Worm (Caenorhabditis elegans): Measurements from ENCODE around the gene F55G1.6.

F55G1.6 gene

DNA sequence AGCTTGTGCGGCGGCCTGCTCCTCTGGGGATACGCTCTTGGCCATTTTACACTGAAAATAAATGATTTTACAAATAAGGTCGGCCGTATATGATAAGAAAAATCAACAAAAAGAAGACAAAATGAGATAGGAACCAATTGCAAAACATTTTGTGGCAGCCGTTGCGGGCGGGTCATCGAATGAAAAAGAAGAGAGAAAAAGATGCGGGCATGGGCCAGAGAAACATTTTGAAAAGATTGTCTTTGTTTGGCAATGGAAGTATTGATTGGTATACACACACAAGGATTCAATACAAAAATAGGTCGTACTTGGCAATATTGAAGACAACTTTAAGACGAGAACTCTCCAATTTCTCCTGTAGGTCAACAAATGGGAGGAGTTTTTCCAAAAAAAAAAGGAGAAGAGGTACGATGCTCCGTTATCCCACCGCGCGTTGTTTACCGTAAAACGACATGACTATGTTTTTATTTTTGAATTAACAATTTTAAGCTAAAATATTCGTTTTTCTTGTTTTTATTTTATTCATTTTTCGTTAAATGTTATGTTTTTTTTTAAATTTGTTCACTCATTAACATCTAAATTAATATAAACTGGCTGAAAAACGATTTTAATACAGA is 39.4 kb downstream of the F55G1.6 start, which contains the start of the genes plc-4 and R05G6.4:
plc-4 (minus strand) TSS at position 51 of the 617 bp plus-strand sequence.
R05G6.4 (plus strand) TSS at position 617 of the 617 bp plus-strand sequence.
- TF ChIP-seq sma-3 (GFP tag; optimal IDR thresholded peaks at IDR 0.05) (no peak), ztf-4 (tag; optimal IDR thresholded peaks at IDR 0.05) (no peak), nhr-25 (tag; optimal IDR thresholded peaks at IDR 0.05) (peak; percentile 18), mab-5 (tag; optimal IDR thresholded peaks at IDR 0.05) (no peak), unc-55 (GFP tag; optimal IDR thresholded peaks at IDR 0.05) (peak; percentile 49), mbf-1 (tag; optimal IDR thresholded peaks at IDR 0.05) (no peak), ceh-16 (tag; optimal IDR thresholded peaks at IDR 0.05) (no peak), lsy-2 (tag; optimal IDR thresholded peaks at IDR 0.05) (peak in 1 of 2 experiments; percentile 55), nhr-129 (tag; optimal IDR thresholded peaks at IDR 0.05) (peak; percentile 65), lin-11 (tag; optimal IDR thresholded peaks at IDR 0.05) (no peak), gmeb-1 (tag; optimal IDR thresholded peaks at IDR 0.05) (peak; percentile 40), F13H6.1 (tag; optimal IDR thresholded peaks at IDR 0.05) (peak; percentile 11), unc-62 (GFP tag; optimal IDR thresholded peaks at IDR 0.05) (no peak), ztf-1 (GFP tag; conservative IDR thresholded peaks at IDR 0.05) (no peak), snpc-4 (tag; optimal IDR thresholded peaks at IDR 0.05) (no peak), R02D3.7 (tag; optimal IDR thresholded peaks at IDR 0.05) (peak; percentile 81), nhr-237 (tag; optimal IDR thresholded peaks at IDR 0.05) (no peak), nhr-12 (tag; optimal IDR thresholded peaks at IDR 0.05) (no peak), crh-2 (tag; optimal IDR thresholded peaks at IDR 0.05) (peak; percentile 39), sem-4 (tag; optimal IDR thresholded peaks at IDR 0.05) (no peak), elt-3 (tag; optimal IDR thresholded peaks at IDR 0.05) (no peak), nhr-77 (tag; optimal IDR thresholded peaks at IDR 0.05) (no peak), C34F6.9 (tag; optimal IDR thresholded peaks at IDR 0.05) (peak; percentile 61), nhr-21 (tag; optimal IDR thresholded peaks at IDR 0.05) (no peak), ZK546.5 (tag; optimal IDR thresholded peaks at IDR 0.05) (no peak)

DNA sequence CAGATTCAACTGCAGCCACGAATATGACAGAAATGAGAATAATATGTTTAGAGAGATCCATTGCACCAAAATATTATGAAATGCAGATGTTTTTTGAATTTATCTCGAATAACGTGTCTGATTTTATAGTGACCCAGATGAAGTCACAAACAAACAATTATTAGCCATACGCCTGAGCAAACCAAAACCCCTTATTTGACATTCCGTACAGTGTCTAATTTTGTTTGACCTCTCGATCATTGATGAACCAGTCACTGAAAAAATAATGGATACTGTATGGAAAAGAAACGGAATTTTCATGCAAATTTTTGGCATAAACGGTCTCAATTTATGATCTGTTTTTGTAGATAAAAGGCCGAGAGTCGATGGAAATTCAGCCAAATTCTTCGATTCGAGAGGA is 42.9 kb downstream of the F55G1.6 start, which contains the start of the genes R05G6.9 and R05G6.3:
R05G6.9 (minus strand) TSS at position 101 of the 400 bp plus-strand sequence.
R05G6.3 (plus strand) TSS at position 386 of the 400 bp plus-strand sequence.
- no peak for TF ChIP-seq unc-39 (tag; optimal IDR thresholded peaks at IDR 0.05)
- TF ChIP-seq lsy-2 (tag; optimal IDR thresholded peaks at IDR 0.05), result no peak

DNA sequence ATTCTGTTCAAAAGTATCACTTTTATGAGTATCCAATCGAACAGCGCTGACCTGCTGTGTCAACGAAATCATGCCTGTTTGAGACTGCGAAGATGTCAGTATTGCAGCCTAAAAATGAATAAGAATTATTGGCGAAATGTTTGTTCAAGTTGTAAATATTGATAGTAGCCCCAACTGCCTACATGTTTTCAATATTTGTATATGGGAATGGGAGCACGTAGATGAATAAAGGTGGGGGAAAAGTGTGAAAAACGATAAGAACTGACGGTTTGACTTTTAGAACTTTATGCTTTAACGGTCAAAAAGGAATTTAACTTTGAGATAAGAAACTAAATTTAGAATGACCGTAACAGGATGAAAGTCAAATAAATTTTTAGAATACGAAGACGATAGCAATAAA is 46.9 kb downstream of the F55G1.6 start:
- TF ChIP-seq blmp-1 (tag; optimal IDR thresholded peaks at IDR 0.05; ENCODE audit: insufficient read depth), result no peak
- no peak for TF ChIP-seq lin-39 (tag; optimal IDR thresholded peaks at IDR 0.05)
- TF ChIP-seq fos-1 (tag; optimal IDR thresholded peaks at IDR 0.05), result peak; percentile 58

DNA sequence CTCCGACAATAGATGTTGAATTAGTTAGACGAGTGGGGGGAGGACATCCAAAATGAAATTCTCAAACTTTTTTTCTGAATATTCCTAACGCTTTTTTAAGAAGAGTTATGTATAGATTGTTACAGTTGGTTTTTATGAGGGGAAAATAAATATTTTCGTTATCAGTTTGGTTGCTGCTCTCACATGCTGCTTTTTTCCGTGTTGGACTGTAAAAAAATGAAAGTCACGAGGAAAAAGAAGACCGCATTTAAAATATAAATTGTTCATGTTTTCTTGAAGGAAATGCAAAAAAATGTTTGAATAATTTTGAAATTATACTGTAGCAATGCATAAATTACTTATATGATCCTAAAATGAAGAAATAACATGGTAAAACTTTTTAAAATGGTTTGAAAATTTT is 47.5 kb downstream of the F55G1.6 start:
- peak; percentile 7 for TF ChIP-seq sma-9 (GFP tag; optimal IDR thresholded peaks at IDR 0.05)
- no peak for TF ChIP-seq sma-9 (tag; optimal IDR thresholded peaks at IDR 0.05)
- no peak for TF ChIP-seq alr-1 (tag; optimal IDR thresholded peaks at IDR 0.05)
- TF ChIP-seq unc-55 (GFP tag; optimal IDR thresholded peaks at IDR 0.05), result no peak
- TF ChIP-seq crh-2 (tag; optimal IDR thresholded peaks at IDR 0.05), result peak; percentile 6

DNA sequence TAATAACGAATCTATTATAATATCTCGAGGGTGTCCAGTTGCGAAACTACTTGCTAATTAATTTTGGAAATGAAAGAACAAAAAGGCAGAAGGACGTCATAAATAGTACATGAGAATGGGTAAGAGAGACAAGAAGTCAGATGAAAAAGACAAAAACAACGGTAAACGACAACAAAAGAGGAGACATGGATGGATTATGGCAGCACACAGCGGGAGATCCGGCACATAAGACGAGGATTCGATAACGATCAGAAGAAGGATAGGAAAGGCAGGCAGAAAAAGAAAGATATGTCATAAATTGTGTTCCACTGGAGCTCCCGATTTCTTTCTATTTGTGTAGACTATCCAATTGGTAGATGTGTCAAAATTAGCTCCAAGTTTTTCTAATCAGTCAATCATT is 48.3 kb downstream of the F55G1.6 start:
- no peak for TF ChIP-seq aly-2 (tag; optimal IDR thresholded peaks at IDR 0.05)
- no peak for TF ChIP-seq nhr-23 (tag; optimal IDR thresholded peaks at IDR 0.05)
- no peak for TF ChIP-seq ZK546.5 (tag; optimal IDR thresholded peaks at IDR 0.05)
- TF ChIP-seq blmp-1 (tag; optimal IDR thresholded peaks at IDR 0.05; ENCODE audit: insufficient read depth), result no peak
- TF ChIP-seq ztf-4 (tag; optimal IDR thresholded peaks at IDR 0.05), result no peak
- no peak for TF ChIP-seq mab-5 (tag; optimal IDR thresholded peaks at IDR 0.05)
- no peak for TF ChIP-seq C34F6.9 (tag; optimal IDR thresholded peaks at IDR 0.05)
- TF ChIP-seq lin-13 (GFP tag; optimal IDR thresholded peaks at IDR 0.05), result no peak
- no peak for TF ChIP-seq sma-3 (GFP tag; optimal IDR thresholded peaks at IDR 0.05)
- TF ChIP-seq nhr-12 (tag; optimal IDR thresholded peaks at IDR 0.05), result no peak
- no peak for TF ChIP-seq fos-1 (tag; optimal IDR thresholded peaks at IDR 0.05)
- TF ChIP-seq dmd-4 (tag; optimal IDR thresholded peaks at IDR 0.05), result no peak
- TF ChIP-seq egl-27 (tag; optimal IDR thresholded peaks at IDR 0.05), result no peak
- TF ChIP-seq lin-11 (tag; optimal IDR thresholded peaks at IDR 0.05), result no peak
- no peak for TF ChIP-seq unc-62 (GFP tag; optimal IDR thresholded peaks at IDR 0.05)
- TF ChIP-seq mdl-1 (tag; optimal IDR thresholded peaks at IDR 0.05), result no peak
- TF ChIP-seq gmeb-1 (tag; optimal IDR thresholded peaks at IDR 0.05), result no peak
- TF ChIP-seq alr-1 (tag; optimal IDR thresholded peaks at IDR 0.05), result no peak
- no peak for TF ChIP-seq R02D3.7 (tag; optimal IDR thresholded peaks at IDR 0.05)

All from whole organism, L2 larva.